Worm (Caenorhabditis elegans) whole organism, dauer: ENCODE data around the gene col-130.

ENCODE experiments used
- unc-62 ChIP-seq: sonication (generic microtip); optimal IDR thresholded peaks from 2 replicates; lab custom pipeline; 2017; ENCODE audit warnings: missing biosample characterization, missing genetic modification reagents, missing genetic modification characterization

The col-130 gene

ce11 chrIV:12391003-12391637, 37.2 kb downstream of the col-130 start, which contains the start of the genes rps-23 and dpm-3:
Gene rps-23 (minus strand): TSS chrIV:12391053.
Gene dpm-3 (plus strand): TSS chrIV:12391587.
- no peak for TF ChIP-seq unc-62 (GFP tag; lab: Kevin White, UChicago)

ce11 chrIV:12389951-12390350, 38.4 kb downstream of the col-130 start, which contains the start of gene spe-45:
Gene spe-45 (minus strand): TSS chrIV:12390095.
- no peak for TF ChIP-seq unc-62 (GFP tag; lab: Kevin White, UChicago)

DNA sequence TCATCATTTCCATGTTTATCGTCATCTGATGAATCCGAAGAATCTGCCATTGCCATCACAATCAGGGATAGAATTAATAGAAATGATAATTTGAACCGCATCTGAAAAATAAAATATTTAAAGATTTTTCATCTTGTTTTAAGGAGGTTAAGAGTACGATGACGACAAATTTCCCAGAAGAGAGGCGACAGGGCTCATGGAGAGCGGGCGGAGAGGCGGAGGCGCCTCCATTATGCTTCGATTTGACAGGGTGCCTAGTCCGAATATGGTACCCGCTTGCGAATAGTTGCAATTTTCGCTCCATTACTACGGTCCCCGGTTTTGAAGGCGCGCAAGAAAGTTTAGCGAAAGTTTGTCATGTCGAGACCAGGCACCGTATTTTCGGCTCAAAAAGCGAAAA, 43.3 kb downstream of the col-130 start, which contains the start of gene F28D1.6:
F28D1.6 (minus strand) TSS at position 101 of the 400 bp plus-strand sequence.
- TF ChIP-seq unc-62 (GFP tag; lab: Kevin White, UChicago): no peak

- TF ChIP-seq unc-62 (GFP tag; lab: Kevin White, UChicago): no peak
These were observed 45.5 kb downstream of the col-130 start, which contains the start of gene thn-2 for ce11 chrIV:12382864-12383263. Gene thn-2 (plus strand): TSS chrIV:12383170.

ce11 chrIV:12379784-12380183, 48.5 kb downstream of the col-130 start, which contains the start of gene thn-1:
Gene thn-1 (plus strand): TSS chrIV:12380084.
- no peak for TF ChIP-seq unc-62 (GFP tag; lab: Kevin White, UChicago)

DNA sequence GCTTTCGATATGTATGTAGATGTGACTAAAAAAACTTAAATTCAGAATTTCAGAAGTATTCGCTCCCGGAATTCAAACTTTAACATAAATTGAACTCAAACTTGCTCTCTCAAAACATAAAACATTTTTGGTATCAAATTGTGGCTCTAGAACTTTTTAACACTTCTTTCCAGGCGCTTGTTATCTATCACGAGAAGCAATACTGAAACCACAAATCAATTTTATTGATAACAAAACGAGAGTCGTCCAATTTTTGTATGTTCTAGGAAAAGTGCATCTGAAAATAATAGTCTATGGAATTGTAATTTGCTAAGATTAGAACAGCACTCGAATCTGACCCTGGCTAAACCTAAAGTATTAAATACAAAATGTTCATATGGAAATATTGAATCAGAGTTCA, 49.4 kb downstream of the col-130 start:
- TF ChIP-seq unc-62 (GFP tag; lab: Kevin White, UChicago): no peak
